Fruit fly (Drosophila melanogaster) whole organism, wandering third instar larva: ENCODE measurements around the gene Ntf-2r.

Source experiments
- GATAd ChIP-seq: sonication (Bioruptor generic); optimal IDR thresholded peaks from 2 replicates; lab custom pipeline; 2016; ENCODE audit warnings: missing biosample characterization, missing genetic modification characterization
- Hr78 ChIP-seq: fragments of >200 bp; optimal IDR thresholded peaks from 2 replicates; lab custom pipeline; 2017; ENCODE audit warnings: missing biosample characterization, missing genetic modification characterization
- Sp1 ChIP-seq: fragments of 200-800 bp; sonication (Bioruptor generic); optimal IDR thresholded peaks from 3 replicates; lab custom pipeline; 2019; ENCODE audit warnings: missing biosample characterization, mild to moderate bottlenecking, missing genetic modification characterization, moderate library complexity
- Vsx2 ChIP-seq: fragments of 200-300, 225-300 bp; sonication (Bioruptor generic); optimal IDR thresholded peaks from 2 replicates; lab custom pipeline; 2018; ENCODE audit warnings: missing biosample characterization, missing genetic modification characterization; ENCODE audit not compliant: partially characterized antibody
- dsf ChIP-seq: sonication (Bioruptor generic); optimal IDR thresholded peaks from 2 replicates; lab custom pipeline; 2016; ENCODE audit warnings: missing biosample characterization, missing genetic modification characterization, borderline replicate concordance
- foxo ChIP-seq, 2 experiments: fragments of 200-800 bp; sonication (Bioruptor generic); optimal IDR thresholded peaks; 2 replicates in 1 of 2; 3 replicates in 1 of 2; lab custom pipeline; 2016 to 2017; ENCODE audit warnings: missing biosample characterization in 2 of 2, missing genetic modification characterization in 2 of 2
- h ChIP-seq: fragments of 200-800 bp; sonication (Bioruptor generic); optimal IDR thresholded peaks from 3 replicates; lab custom pipeline; 2016; ENCODE audit warnings: missing biosample characterization, mild to moderate bottlenecking, missing genetic modification characterization
- pan ChIP-seq: fragments of >200 bp; optimal IDR thresholded peaks from 2 replicates; lab custom pipeline; 2017
- psq ChIP-seq: fragments of 200-800 bp; sonication (Bioruptor generic); optimal IDR thresholded peaks from 3 replicates; lab custom pipeline; 2017; ENCODE audit warnings: missing biosample characterization, mild to moderate bottlenecking, missing genetic modification characterization, moderate library complexity
- rgr ChIP-seq: fragments of 200-800 bp; sonication (Bioruptor generic); optimal IDR thresholded peaks from 3 replicates; lab custom pipeline; 2016; ENCODE audit warnings: missing biosample characterization, mild to moderate bottlenecking, missing genetic modification characterization
- woc ChIP-seq: sonication (Bioruptor generic); optimal IDR thresholded peaks from 2 replicates; lab custom pipeline; 2016; ENCODE audit warnings: missing biosample characterization, mild to moderate bottlenecking, missing genetic modification characterization

dm6 chr2L:18486828-18487227, 32.4 kb downstream of the Ntf-2r start:
- TF ChIP-seq psq (GFP tag; lab: Kevin White, UChicago) (no peak), pan (no peak), Vsx2 (GFP tag; lab: Kevin White, UChicago) (no peak), foxo (GFP tag; optimal IDR thresholded peaks at IDR 0.05; lab: Kevin White, UChicago) (no peak), h (GFP tag; lab: Kevin White, UChicago) (no peak), dsf (GFP tag; lab: Kevin White, UChicago) (no peak), GATAd (no peak), Sp1 (no peak), rgr (GFP tag; lab: Kevin White, UChicago) (no peak), Hr78 (GFP tag; lab: Kevin White, UChicago) (no peak), woc (no peak)
